Worm (Caenorhabditis elegans) whole organism, L4 larva: ENCODE results near the gene mics-1.
A peak's percentile ranks its signal among the peaks of the same experiment; 100 is the strongest.

Source experiments
- F44E2.7 ChIP-seq: fragments of 200-800 bp; sonication (Bioruptor generic); IDR thresholded peaks from 2 replicates; pipeline ENCODE4 v2.1.2; 2022; ENCODE audit warnings: missing genetic modification characterization, missing compliant biosample characterization
- Y5F2A.4 ChIP-seq: fragments of 200-800 bp; sonication (Bioruptor generic); optimal IDR thresholded peaks from 2 replicates; lab custom pipeline; 2018; ENCODE audit warnings: mild to moderate bottlenecking, missing genetic modification characterization, missing compliant biosample characterization
- aha-1 ChIP-seq: fragments of 150-350 bp; peaks from one replicate; lab custom pipeline; 2014; ENCODE audit warnings: missing biosample characterization, missing genetic modification characterization
- aly-2 ChIP-seq: sonication (generic microtip); optimal IDR thresholded peaks from 2 replicates; lab custom pipeline; 2018; ENCODE audit warnings: missing biosample characterization, missing genetic modification characterization
- ama-1 ChIP-seq: fragments of 150-350 bp; optimal IDR thresholded peaks from 2 replicates; lab custom pipeline; 2014; ENCODE audit warnings: inconsistent platforms, mixed read lengths
- attf-4 ChIP-seq: sonication (generic microtip); optimal IDR thresholded peaks from 3 replicates; lab custom pipeline; 2017; ENCODE audit warnings: missing biosample characterization, missing genetic modification characterization
- ceh-32 ChIP-seq: sonication (generic microtip); optimal IDR thresholded peaks from 2 replicates; lab custom pipeline; 2016; ENCODE audit warnings: mild to moderate bottlenecking, missing genetic modification characterization, missing compliant biosample characterization; ENCODE audit not compliant: poor library complexity
- ceh-44 ChIP-seq: fragments of 200-800 bp; sonication (Bioruptor generic); IDR thresholded peaks from 2 replicates; pipeline ENCODE4 v1.3.6; 2022; ENCODE audit warnings: missing genetic modification reagents, missing genetic modification characterization, missing compliant biosample characterization
- ceh-62 ChIP-seq: sonication (generic microtip); optimal IDR thresholded peaks from 2 replicates; lab custom pipeline; 2017; ENCODE audit warnings: missing biosample characterization, missing genetic modification characterization
- ceh-82 ChIP-seq: sonication (generic microtip); optimal IDR thresholded peaks from 2 replicates; lab custom pipeline; 2017; ENCODE audit warnings: missing biosample characterization, missing genetic modification characterization
- ctbp-1 ChIP-seq: fragments of 200-800 bp; sonication (Bioruptor generic); IDR thresholded peaks from 2 replicates; pipeline ENCODE4 v1.3.6; 2022; ENCODE audit warnings: missing genetic modification reagents, missing genetic modification characterization, missing compliant biosample characterization
- daf-16 ChIP-seq, 3 experiments: sonication (generic microtip); optimal IDR thresholded peaks; 2 replicates each; lab custom pipeline; 2016 to 2017; ENCODE audit warnings: missing genetic modification characterization in 3 of 3, missing genetic modification reagents in 3 of 3, mild to moderate bottlenecking in 2 of 3, missing compliant biosample characterization in 2 of 3, missing biosample characterization in 1 of 3, moderate library complexity in 1 of 3
- dmd-6 ChIP-seq: fragments of 200-800 bp; sonication (Bioruptor generic); IDR thresholded peaks from 2 replicates; pipeline ENCODE4 v1.3.6; 2022; ENCODE audit warnings: missing genetic modification reagents, missing genetic modification characterization, missing compliant biosample characterization
- dmd-8 ChIP-seq: fragments of 200-800 bp; sonication (Bioruptor generic); IDR thresholded peaks from 2 replicates; pipeline ENCODE4 v1.3.6; 2022; ENCODE audit warnings: missing genetic modification characterization, missing compliant biosample characterization
- dve-1 ChIP-seq: sonication (generic microtip); optimal IDR thresholded peaks from 2 replicates; lab custom pipeline; 2017; ENCODE audit warnings: antibody characterized with exemption, mild to moderate bottlenecking, missing genetic modification characterization, missing compliant biosample characterization; ENCODE audit not compliant: insufficient read depth
- gei-8 ChIP-seq: fragments of 200-800 bp; sonication (Bioruptor generic); optimal IDR thresholded peaks from 2 replicates; lab custom pipeline; 2018; ENCODE audit warnings: mild to moderate bottlenecking, missing genetic modification characterization, missing compliant biosample characterization
- hif-1 ChIP-seq, 2 experiments: sonication (generic microtip); optimal IDR thresholded peaks; 2 replicates each; lab custom pipeline; 2016 to 2017; ENCODE audit warnings: missing compliant biosample characterization in 2 of 2, missing genetic modification characterization in 2 of 2, missing genetic modification reagents in 2 of 2, missing genotype in 2 of 2, mild to moderate bottlenecking in 1 of 2
- hlh-11 ChIP-seq: fragments of 200-800 bp; sonication (Bioruptor generic); optimal IDR thresholded peaks from 2 replicates; lab custom pipeline; 2018; ENCODE audit warnings: mild to moderate bottlenecking, missing genetic modification characterization, missing compliant biosample characterization
- lim-7 ChIP-seq: fragments of 200-800 bp; sonication (Bioruptor generic); IDR thresholded peaks from 2 replicates; pipeline ENCODE4 v1.3.6; 2022; ENCODE audit warnings: missing genetic modification characterization, missing compliant biosample characterization
- lin-13 ChIP-seq: fragments of 150-350 bp; optimal IDR thresholded peaks from 2 replicates; lab custom pipeline; 2014; ENCODE audit warnings: missing biosample characterization, missing genetic modification reagents, missing genetic modification characterization
- lin-39 ChIP-seq: fragments of 150-350 bp; optimal IDR thresholded peaks from 2 replicates; lab custom pipeline; 2014; ENCODE audit warnings: missing biosample characterization, missing genetic modification reagents, missing genetic modification characterization
- lsy-2 ChIP-seq, 2 experiments: fragments of 150-350 bp in 1 of 2; sonication (generic microtip) in 1 of 2; optimal IDR thresholded peaks; 2 replicates each; lab custom pipeline; 2014 to 2017; ENCODE audit warnings: missing biosample characterization in 2 of 2, missing genetic modification characterization in 2 of 2
- mdt-29 ChIP-seq: fragments of 200-800 bp; sonication (Bioruptor generic); IDR thresholded peaks from 2 replicates; pipeline ENCODE4 v1.3.6; 2022; ENCODE audit warnings: missing genetic modification reagents, missing genetic modification characterization, missing compliant biosample characterization
- nhr-10 ChIP-seq: fragments of 150-350 bp; optimal IDR thresholded peaks from 2 replicates; lab custom pipeline; 2014; ENCODE audit warnings: missing biosample characterization, missing genetic modification characterization
- nhr-111 ChIP-seq: fragments of 200-800 bp; sonication (Bioruptor generic); optimal IDR thresholded peaks from 2 replicates; lab custom pipeline; 2018; ENCODE audit warnings: mild to moderate bottlenecking, missing genetic modification characterization, missing compliant biosample characterization
- nhr-28 ChIP-seq: fragments of 150-350 bp; optimal IDR thresholded peaks from 2 replicates; lab custom pipeline; 2014; ENCODE audit warnings: missing biosample characterization, missing genetic modification characterization
- nhr-41 ChIP-seq: fragments of 200-800 bp; sonication (Bioruptor generic); IDR thresholded peaks from 2 replicates; pipeline ENCODE4 v1.3.6; 2022; ENCODE audit warnings: missing genetic modification reagents, missing genetic modification characterization, missing compliant biosample characterization
- nhr-77 ChIP-seq: fragments of 150-350 bp; optimal IDR thresholded peaks from 2 replicates; lab custom pipeline; 2014; ENCODE audit warnings: missing biosample characterization, missing genetic modification characterization
- saeg-2 ChIP-seq: fragments of 200-800 bp; sonication (Bioruptor generic); IDR thresholded peaks from 2 replicates; pipeline ENCODE4 v1.3.6; 2022; ENCODE audit warnings: missing genetic modification reagents, missing genetic modification characterization, missing compliant biosample characterization
- sdz-12 ChIP-seq: fragments of 200-800 bp; sonication (Bioruptor generic); optimal IDR thresholded peaks from 2 replicates; lab custom pipeline; 2018; ENCODE audit warnings: mild to moderate bottlenecking, missing genetic modification characterization, missing compliant biosample characterization
- set-16 ChIP-seq: fragments of 200-800 bp; sonication (Bioruptor generic); IDR thresholded peaks from 2 replicates; pipeline ENCODE4 v1.3.6; 2022; ENCODE audit warnings: missing genetic modification reagents, missing genetic modification characterization, missing compliant biosample characterization
- skn-1 ChIP-seq: fragments of 150-350 bp; optimal IDR thresholded peaks from 2 replicates; lab custom pipeline; 2014; ENCODE audit warnings: missing biosample characterization, missing genetic modification characterization
- tag-97 ChIP-seq: fragments of 200-800 bp; sonication (Bioruptor generic); IDR thresholded peaks from 2 replicates; pipeline ENCODE4 v1.3.6; 2022; ENCODE audit warnings: missing genetic modification characterization, missing compliant biosample characterization
- unc-39 ChIP-seq: sonication (generic microtip); optimal IDR thresholded peaks from 2 replicates; lab custom pipeline; 2017; ENCODE audit warnings: missing biosample characterization, missing genetic modification characterization
- unc-62 ChIP-seq, 3 experiments: fragments of 150-350 bp in 1 of 3; sonication (generic microtip); optimal IDR thresholded peaks in 2 of 3; peaks in 1 of 3; 1 replicate in 1 of 3; 2 replicates in 2 of 3; lab custom pipeline; 2014 to 2017; ENCODE audit warnings: missing biosample characterization in 3 of 3, missing genetic modification characterization in 3 of 3, missing genetic modification reagents in 3 of 3, missing genotype in 1 of 3
- zip-11 ChIP-seq: fragments of 200-800 bp; sonication (Bioruptor generic); IDR thresholded peaks from 2 replicates; pipeline ENCODE4 v1.3.6; 2022; ENCODE audit warnings: missing genetic modification characterization, missing compliant biosample characterization

mics-1 gene

ce11 chrV:10574197-10574596, 3.9 kb downstream of the mics-1 start:
- TF ChIP-seq aha-1 (tag; lab: Kevin White, UChicago) (peak; percentile 32), sdz-12 (GFP tag; lab: Kevin White, UChicago) (no peak), unc-62 (GFP tag; optimal IDR thresholded peaks at IDR 0.05 in 1 of 2; lab: Kevin White, UChicago) (peak in 1 of 2 experiments; percentile 91), unc-62 (tag; optimal IDR thresholded peaks at IDR 0.05; lab: Kevin White, UChicago) (no peak)
- TF ChIP-seq, all 104 proteins: peak for 2

ce11 chrV:10572614-10573013, 5.5 kb downstream of the mics-1 start, which contains the start of gene del-6:
del-6 (plus strand) TSS chrV:10572914.
- TF ChIP-seq nhr-111 (GFP tag; lab: Kevin White, UChicago), result no peak
- TF ChIP-seq ctbp-1 (GFP tag; lab: Robert Waterston, UW), result no peak
- TF ChIP-seq lim-7 (GFP tag; lab: Robert Waterston, UW), result no peak
- TF ChIP-seq hif-1 (tag; optimal IDR thresholded peaks at IDR 0.05; lab: Kevin White, UChicago), result no peak
- no peak for TF ChIP-seq set-16 (GFP tag; lab: Robert Waterston, UW)
- no peak for TF ChIP-seq F44E2.7 (GFP tag; lab: Robert Waterston, UW)

ce11 chrV:10571523-10571922, 6.6 kb downstream of the mics-1 start:
- no peak for TF ChIP-seq Y5F2A.4 (GFP tag; lab: Kevin White, UChicago)
- no peak for TF ChIP-seq unc-39 (tag; lab: Kevin White, UChicago)
- TF ChIP-seq ceh-62 (tag; lab: Kevin White, UChicago), result no peak
- TF ChIP-seq dmd-8, result no peak
- no peak for TF ChIP-seq saeg-2
- no peak for TF ChIP-seq ceh-44 (GFP tag; lab: Robert Waterston, UW)
- TF ChIP-seq gei-8 (GFP tag; lab: Kevin White, UChicago), result no peak
- no peak for TF ChIP-seq ama-1
- peak; percentile 47 for TF ChIP-seq nhr-28 (tag; lab: Kevin White, UChicago)
- TF ChIP-seq nhr-111 (GFP tag; lab: Kevin White, UChicago), result no peak
- TF ChIP-seq tag-97 (GFP tag; lab: Robert Waterston, UW), result no peak
- TF ChIP-seq aly-2, result no peak
- no peak for TF ChIP-seq lsy-2 (tag; optimal IDR thresholded peaks at IDR 0.05; lab: Kevin White, UChicago)
- TF ChIP-seq ceh-32, result no peak
- no peak for TF ChIP-seq nhr-77 (tag; lab: Kevin White, UChicago)
- TF ChIP-seq zip-11 (GFP tag; lab: Robert Waterston, UW), result no peak
- TF ChIP-seq aha-1 (tag; lab: Kevin White, UChicago), result peak; percentile 64
- TF ChIP-seq unc-62 (GFP tag; optimal IDR thresholded peaks at IDR 0.05 in 1 of 2; lab: Kevin White, UChicago), result peak in 1 of 2 experiments; percentile 71
- TF ChIP-seq unc-62 (tag; optimal IDR thresholded peaks at IDR 0.05; lab: Kevin White, UChicago), result no peak
- TF ChIP-seq lin-39 (tag; lab: Kevin White, UChicago), result no peak

- no peak for TF ChIP-seq ceh-32
- TF ChIP-seq unc-62 (GFP tag; optimal IDR thresholded peaks at IDR 0.05 in 1 of 2; lab: Kevin White, UChicago), result peak in 1 of 2 experiments; percentile 92
- TF ChIP-seq unc-62 (tag; optimal IDR thresholded peaks at IDR 0.05; lab: Kevin White, UChicago), result no peak
- no peak for TF ChIP-seq lin-13 (GFP tag; lab: Kevin White, UChicago)
These were observed 9.6 kb downstream of the mics-1 start for ce11 chrV:10568496-10568895.

- no peak for TF ChIP-seq mdt-29
- TF ChIP-seq hlh-11 (tag; lab: Kevin White, UChicago), result peak; percentile 13
- no peak for TF ChIP-seq hif-1 (tag; optimal IDR thresholded peaks at IDR 0.05; lab: Kevin White, UChicago)
- TF ChIP-seq dmd-6 (GFP tag; lab: Robert Waterston, UW), result peak; percentile 57
- peak in 1 of 2 experiments; percentile 33 for TF ChIP-seq unc-62 (GFP tag; optimal IDR thresholded peaks at IDR 0.05 in 1 of 2; lab: Kevin White, UChicago)
- no peak for TF ChIP-seq unc-62 (tag; optimal IDR thresholded peaks at IDR 0.05; lab: Kevin White, UChicago)
- no peak for TF ChIP-seq nhr-41
- TF ChIP-seq ceh-82 (tag; lab: Kevin White, UChicago), result no peak
- no peak for TF ChIP-seq skn-1
- no peak for TF ChIP-seq daf-16 (GFP tag; optimal IDR thresholded peaks at IDR 0.05; lab: Kevin White, UChicago)
- TF ChIP-seq daf-16 (tag; optimal IDR thresholded peaks at IDR 0.05; lab: Kevin White, UChicago), result peak; percentile 80
- no peak for TF ChIP-seq attf-4 (tag; lab: Kevin White, UChicago)
- TF ChIP-seq dve-1 (tag; lab: Kevin White, UChicago), result peak; percentile 8
- no peak for TF ChIP-seq nhr-111 (GFP tag; lab: Kevin White, UChicago)
- TF ChIP-seq nhr-10 (tag; lab: Kevin White, UChicago), result peak; percentile 3
- no peak for TF ChIP-seq tag-97 (GFP tag; lab: Robert Waterston, UW)
- peak; percentile 8 for TF ChIP-seq nhr-77 (tag; lab: Kevin White, UChicago)
These were observed 13.2 kb downstream of the mics-1 start, which contains the start of gene cat-4 for ce11 chrV:10564830-10565365. cat-4 (plus strand) TSS chrV:10564880.
